Worm (Caenorhabditis elegans) whole organism, young adult: ENCODE results near the gene his-31.

Experiments used
- B0019.2 ChIP-seq: fragments of 200-800 bp; sonication (Bioruptor generic); conservative IDR thresholded peaks from 2 replicates; pipeline ENCODE4 v1.3.6; 2022; ENCODE audit warnings: missing genetic modification reagents, missing genetic modification characterization, missing compliant biosample characterization
- F52B5.7 ChIP-seq: sonication (generic microtip); optimal IDR thresholded peaks from 2 replicates; lab custom pipeline; 2016; ENCODE audit warnings: mild to moderate bottlenecking, missing genetic modification characterization, missing compliant biosample characterization
- snpc-3.4 ChIP-seq: sonication (generic microtip); optimal IDR thresholded peaks from 2 replicates; lab custom pipeline; 2017; ENCODE audit warnings: missing genetic modification characterization, mild to moderate bottlenecking, missing compliant biosample characterization, antibody characterized with exemption, moderate library complexity, missing genotype, missing genetic modification reagents

DNA sequence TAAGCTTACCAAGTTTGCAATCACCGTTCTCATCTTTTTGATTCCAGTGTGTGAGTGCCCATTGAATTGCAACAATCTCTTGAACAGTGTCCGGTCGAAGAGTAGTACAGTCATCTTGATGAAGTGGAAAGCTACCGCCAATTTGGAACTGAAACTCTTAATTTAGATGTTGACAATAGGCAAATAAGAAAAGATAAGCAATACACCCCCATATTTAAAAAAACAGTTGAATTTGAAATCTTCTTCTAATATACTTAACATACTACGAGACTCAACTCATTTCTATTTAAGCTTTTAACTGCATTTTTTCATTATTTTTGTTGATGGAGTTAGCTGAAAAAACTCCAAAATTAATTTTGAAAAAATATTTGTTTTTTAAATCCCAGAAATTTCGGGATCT, 21.7 kb downstream of the his-31 start:
- TF ChIP-seq F52B5.7 (tag; lab: Kevin White, UChicago) (no peak), snpc-3.4 (tag; lab: Kevin White, UChicago) (no peak), B0019.2 (GFP tag; lab: Robert Waterston, UW) (no peak)
